Fruit fly (Drosophila melanogaster) whole organism, wandering third instar larva: ENCODE results near the gene SecCl.

Experiments used
- Abd-B ChIP-seq: fragments of >200 bp; optimal IDR thresholded peaks from 2 replicates; lab custom pipeline; 2017; ENCODE audit warnings: missing biosample characterization, missing genetic modification characterization
- CG32264 ChIP-seq: fragments of 200-800 bp; sonication (Bioruptor generic); optimal IDR thresholded peaks from 2 replicates; lab custom pipeline; 2016; ENCODE audit warnings: missing biosample characterization, missing genetic modification characterization
- CG9705 ChIP-seq: fragments of 200-800 bp; sonication (Bioruptor generic); optimal IDR thresholded peaks from 2 replicates; lab custom pipeline; 2018; ENCODE audit warnings: missing biosample characterization, mild to moderate bottlenecking, missing genetic modification characterization
- CrebA ChIP-seq: fragments of 200-800 bp; sonication (Bioruptor generic); optimal IDR thresholded peaks from 2 replicates; lab custom pipeline; 2016; ENCODE audit warnings: missing biosample characterization, mild to moderate bottlenecking, missing genetic modification characterization, borderline replicate concordance
- Dfd ChIP-seq: fragments of >200 bp; optimal IDR thresholded peaks from 2 replicates; lab custom pipeline; 2017; ENCODE audit warnings: missing biosample characterization, missing genetic modification characterization
- Dif ChIP-seq: fragments of 200-275, 200-300 bp; sonication (Bioruptor generic); optimal IDR thresholded peaks from 2 replicates; lab custom pipeline; 2018; ENCODE audit warnings: missing biosample characterization, missing genetic modification characterization; ENCODE audit not compliant: partially characterized antibody
- GATAd ChIP-seq: sonication (Bioruptor generic); optimal IDR thresholded peaks from 2 replicates; lab custom pipeline; 2016; ENCODE audit warnings: missing biosample characterization, missing genetic modification characterization
- HLH106 ChIP-seq: fragments of 200-800 bp; optimal IDR thresholded peaks from 3 replicates; lab custom pipeline; 2019; ENCODE audit warnings: missing biosample characterization, mild to moderate bottlenecking, missing genetic modification characterization, moderate library complexity
- Hnf4 ChIP-seq: fragments of 200-800 bp; sonication (Bioruptor generic); optimal IDR thresholded peaks from 2 replicates; lab custom pipeline; 2016; ENCODE audit warnings: missing biosample characterization, mild to moderate bottlenecking, missing genetic modification characterization
- Hr78 ChIP-seq: fragments of >200 bp; optimal IDR thresholded peaks from 2 replicates; lab custom pipeline; 2017; ENCODE audit warnings: missing biosample characterization, missing genetic modification characterization
- Hr83 ChIP-seq: fragments of 200-300 bp; sonication (Bioruptor generic); optimal IDR thresholded peaks from 2 replicates; lab custom pipeline; 2016; ENCODE audit warnings: missing biosample characterization, mild to moderate bottlenecking, missing genetic modification characterization, moderate library complexity; ENCODE audit not compliant: poor library complexity, severe bottlenecking
- Jra ChIP-seq: sonication (Bioruptor generic); optimal IDR thresholded peaks from 2 replicates; lab custom pipeline; 2016; ENCODE audit warnings: missing biosample characterization, missing genetic modification characterization
- Mio ChIP-seq: sonication (Bioruptor generic); optimal IDR thresholded peaks from 2 replicates; lab custom pipeline; 2016; ENCODE audit warnings: missing biosample characterization, missing genetic modification characterization
- Myc ChIP-seq: fragments of >200 bp; optimal IDR thresholded peaks from 2 replicates; lab custom pipeline; 2017
- N ChIP-seq: fragments of >200 bp; optimal IDR thresholded peaks from 2 replicates; lab custom pipeline; 2018; ENCODE audit warnings: missing biosample characterization, missing external identifiers, missing genetic modification characterization
- OdsH ChIP-seq: fragments of 200-800 bp; sonication (Bioruptor generic); optimal IDR thresholded peaks from 2 replicates; lab custom pipeline; 2016; ENCODE audit warnings: missing biosample characterization, mild to moderate bottlenecking, missing genetic modification characterization
- Rel ChIP-seq, 2 experiments: fragments of 200-800 bp; sonication (Bioruptor generic) in 1 of 2; optimal IDR thresholded peaks; 2 replicates in 1 of 2; 3 replicates in 1 of 2; lab custom pipeline; 2016 to 2019; ENCODE audit warnings: mild to moderate bottlenecking in 2 of 2, missing biosample characterization in 2 of 2, missing genetic modification characterization in 2 of 2, moderate library complexity in 1 of 2
- Sp1 ChIP-seq: fragments of 200-800 bp; sonication (Bioruptor generic); optimal IDR thresholded peaks from 3 replicates; lab custom pipeline; 2019; ENCODE audit warnings: missing biosample characterization, mild to moderate bottlenecking, missing genetic modification characterization, moderate library complexity
- Vsx2 ChIP-seq: fragments of 200-300, 225-300 bp; sonication (Bioruptor generic); optimal IDR thresholded peaks from 2 replicates; lab custom pipeline; 2018; ENCODE audit warnings: missing biosample characterization, missing genetic modification characterization; ENCODE audit not compliant: partially characterized antibody
- br ChIP-seq: fragments of 200-800 bp; sonication (Bioruptor generic); optimal IDR thresholded peaks from 2 replicates; lab custom pipeline; 2016; ENCODE audit warnings: missing biosample characterization, missing genetic modification characterization
- brk ChIP-seq: fragments of 200-800 bp; sonication (Bioruptor generic); optimal IDR thresholded peaks from 2 replicates; lab custom pipeline; 2016; ENCODE audit warnings: missing biosample characterization, mild to moderate bottlenecking, missing genetic modification characterization
- dl ChIP-seq, 2 experiments: fragments of 175-275, 200-275 bp in 1 of 2; fragments of 200-275 bp in 1 of 2; sonication (Bioruptor generic); optimal IDR thresholded peaks; lab custom pipeline; 2018; ENCODE audit warnings: mild to moderate bottlenecking in 2 of 2, missing biosample characterization in 2 of 2, missing genetic modification characterization in 2 of 2, moderate library complexity in 2 of 2; ENCODE audit not compliant: partially characterized antibody in 2 of 2, insufficient read depth in 1 of 2
- dmrt93B ChIP-seq: fragments of 200-800 bp; sonication (Bioruptor generic); optimal IDR thresholded peaks from 2 replicates; lab custom pipeline; 2018; ENCODE audit warnings: missing biosample characterization, mild to moderate bottlenecking, missing genetic modification characterization
- dsf ChIP-seq: sonication (Bioruptor generic); optimal IDR thresholded peaks from 2 replicates; lab custom pipeline; 2016; ENCODE audit warnings: missing biosample characterization, missing genetic modification characterization, borderline replicate concordance
- ey ChIP-seq: fragments of 200-800 bp; sonication (Bioruptor generic); optimal IDR thresholded peaks from 2 replicates; lab custom pipeline; 2016; ENCODE audit warnings: missing biosample characterization, missing genetic modification characterization
- foxo ChIP-seq, 2 experiments: fragments of 200-800 bp; sonication (Bioruptor generic); optimal IDR thresholded peaks; 2 replicates in 1 of 2; 3 replicates in 1 of 2; lab custom pipeline; 2016 to 2017; ENCODE audit warnings: missing biosample characterization in 2 of 2, missing genetic modification characterization in 2 of 2
- fru ChIP-seq: fragments of 200-800 bp; sonication (Bioruptor generic); optimal IDR thresholded peaks from 3 replicates; lab custom pipeline; 2016; ENCODE audit warnings: missing biosample characterization, mild to moderate bottlenecking, missing genetic modification characterization
- h ChIP-seq: fragments of 200-800 bp; sonication (Bioruptor generic); optimal IDR thresholded peaks from 3 replicates; lab custom pipeline; 2016; ENCODE audit warnings: missing biosample characterization, mild to moderate bottlenecking, missing genetic modification characterization
- jim ChIP-seq: fragments of 175-275, 200-325 bp; sonication (Bioruptor generic); optimal IDR thresholded peaks from 2 replicates; lab custom pipeline; 2016; ENCODE audit warnings: missing biosample characterization, mild to moderate bottlenecking, missing genetic modification characterization
- lola ChIP-seq: fragments of >200 bp; optimal IDR thresholded peaks from 2 replicates; lab custom pipeline; 2017; ENCODE audit warnings: missing biosample characterization, missing genetic modification characterization
- pan ChIP-seq: fragments of >200 bp; optimal IDR thresholded peaks from 2 replicates; lab custom pipeline; 2017
- psq ChIP-seq: fragments of 200-800 bp; sonication (Bioruptor generic); optimal IDR thresholded peaks from 3 replicates; lab custom pipeline; 2017; ENCODE audit warnings: missing biosample characterization, mild to moderate bottlenecking, missing genetic modification characterization, moderate library complexity
- rgr ChIP-seq: fragments of 200-800 bp; sonication (Bioruptor generic); optimal IDR thresholded peaks from 3 replicates; lab custom pipeline; 2016; ENCODE audit warnings: missing biosample characterization, mild to moderate bottlenecking, missing genetic modification characterization
- sage ChIP-seq: fragments of 200-800 bp; sonication (Bioruptor generic); optimal IDR thresholded peaks from 2 replicates; lab custom pipeline; 2016; ENCODE audit warnings: missing biosample characterization, mild to moderate bottlenecking, missing genetic modification characterization
- sv ChIP-seq: fragments of 200-800 bp; sonication (Bioruptor generic); optimal IDR thresholded peaks from 3 replicates; lab custom pipeline; 2016; ENCODE audit warnings: missing biosample characterization, missing genetic modification characterization
- tai ChIP-seq: sonication (Bioruptor generic); optimal IDR thresholded peaks from 2 replicates; lab custom pipeline; 2016; ENCODE audit warnings: missing biosample characterization, missing genetic modification characterization
- usp ChIP-seq: fragments of >200 bp; optimal IDR thresholded peaks from 2 replicates; lab custom pipeline; 2017; ENCODE audit warnings: missing biosample characterization, missing genetic modification characterization
- woc ChIP-seq: sonication (Bioruptor generic); optimal IDR thresholded peaks from 2 replicates; lab custom pipeline; 2016; ENCODE audit warnings: missing biosample characterization, mild to moderate bottlenecking, missing genetic modification characterization

SecCl gene

DNA sequence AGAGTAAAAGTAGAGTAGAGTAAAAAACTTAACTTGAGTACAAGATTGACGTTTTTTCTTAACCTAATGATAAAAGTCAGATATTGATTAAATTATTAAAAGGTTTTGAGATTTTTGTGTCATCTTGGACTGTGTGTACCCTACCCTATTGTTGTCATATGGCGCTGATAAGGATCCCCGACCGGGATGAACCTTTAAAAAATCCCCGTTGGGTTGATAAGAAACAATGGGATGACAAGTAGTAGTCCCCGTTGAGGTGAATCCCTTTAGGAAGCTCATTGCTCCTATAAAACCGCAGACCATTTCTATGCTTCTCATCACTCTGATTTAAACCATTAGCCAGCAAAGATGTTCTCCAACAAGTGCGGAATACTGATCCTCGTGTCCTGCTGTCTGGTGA, 24.6 kb downstream of the SecCl start, which contains the start of gene edin:
TSS of gene edin (plus strand) at position 340 of the 400 bp plus-strand sequence.
- TF ChIP-seq Rel (GFP tag; optimal IDR thresholded peaks at IDR 0.05; lab: Kevin White, UChicago), result no peak
- TF ChIP-seq Rel (tag; optimal IDR thresholded peaks at IDR 0.05; lab: Kevin White, UChicago), result peak; percentile 99
- TF ChIP-seq tai (GFP tag; lab: Kevin White, UChicago), result no peak

DNA sequence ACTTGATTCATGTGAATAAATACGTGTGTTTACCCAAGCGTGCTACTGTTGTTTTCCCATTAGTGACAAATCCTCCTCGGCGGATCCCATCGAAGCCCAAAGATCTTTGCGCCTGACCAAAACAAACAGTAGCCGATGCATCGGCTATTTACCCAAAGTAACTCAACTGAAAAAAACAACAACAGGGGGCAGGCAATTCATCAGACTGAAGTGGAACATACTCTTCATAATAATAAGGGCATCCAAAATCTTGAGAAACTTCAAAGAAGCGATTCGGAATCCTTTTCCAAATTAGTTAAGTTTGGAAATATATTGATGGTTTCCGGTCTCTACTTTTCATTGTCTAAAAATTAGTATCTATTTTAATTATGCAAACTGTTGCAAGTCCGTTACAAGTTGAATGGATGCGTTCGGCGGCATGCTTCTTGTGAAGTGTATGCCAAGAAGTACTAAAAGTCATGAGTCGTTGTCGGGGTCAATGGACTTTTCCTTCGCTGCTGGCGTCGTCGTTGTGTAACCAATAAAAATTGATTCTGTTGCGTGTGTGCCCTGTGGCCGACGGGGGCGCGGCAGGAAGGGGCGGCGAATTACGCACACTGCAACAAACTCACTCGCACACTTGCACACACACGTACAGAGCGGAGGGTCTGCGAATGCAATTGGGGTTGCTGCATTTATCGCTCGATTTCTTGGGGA, 25.5 kb downstream of the SecCl start:
- TF ChIP-seq Jra (GFP tag; lab: Kevin White, UChicago), result no peak
- TF ChIP-seq rgr, result peak; percentile 62
- TF ChIP-seq sv (GFP tag; lab: Kevin White, UChicago), result peak; percentile 3
- TF ChIP-seq Rel (GFP tag; optimal IDR thresholded peaks at IDR 0.05; lab: Kevin White, UChicago), result no peak
- TF ChIP-seq Rel (tag; optimal IDR thresholded peaks at IDR 0.05; lab: Kevin White, UChicago), result peak; percentile 75
- TF ChIP-seq Vsx2, result no peak
- TF ChIP-seq woc (GFP tag; lab: Kevin White, UChicago), result peak; percentile 70
- no peak for TF ChIP-seq Hr83 (GFP tag; lab: Kevin White, UChicago)
- no peak for TF ChIP-seq sage (GFP tag; lab: Kevin White, UChicago)
- TF ChIP-seq ey, result peak; percentile 73
- TF ChIP-seq CG9705 (GFP tag; lab: Kevin White, UChicago), result no peak
- TF ChIP-seq CrebA (GFP tag; lab: Kevin White, UChicago), result no peak
- peak; percentile 1 for TF ChIP-seq Hnf4 (GFP tag; lab: Kevin White, UChicago)
- no peak for TF ChIP-seq dsf (GFP tag; lab: Kevin White, UChicago)
- TF ChIP-seq lola (GFP tag; lab: Kevin White, UChicago), result no peak
- no peak for TF ChIP-seq usp
- no peak for TF ChIP-seq Hr78 (GFP tag; lab: Kevin White, UChicago)
- TF ChIP-seq dl (GFP tag; optimal IDR thresholded peaks at IDR 0.05; lab: Kevin White, UChicago; ENCODE audit: insufficient read depth in 1 of 2, partially characterized antibody in 2 of 2), result no peak
- TF ChIP-seq GATAd (GFP tag; lab: Kevin White, UChicago), result no peak
- no peak for TF ChIP-seq Myc (lab: Kevin White, UChicago)
- peak; percentile 50 for TF ChIP-seq tai (GFP tag; lab: Kevin White, UChicago)
- TF ChIP-seq Abd-B (GFP tag; lab: Kevin White, UChicago), result no peak
- no peak for TF ChIP-seq jim (GFP tag; lab: Kevin White, UChicago)
- TF ChIP-seq h (GFP tag; lab: Kevin White, UChicago), result peak; percentile 59
- TF ChIP-seq Dif, result no peak
- no peak for TF ChIP-seq pan (lab: Kevin White, UChicago)
- peak in 1 of 2 experiments; percentile 62 for TF ChIP-seq foxo (GFP tag; optimal IDR thresholded peaks at IDR 0.05; lab: Kevin White, UChicago)
- TF ChIP-seq HLH106, result peak; percentile 56
- TF ChIP-seq N (GFP tag; lab: Kevin White, UChicago), result no peak
- TF ChIP-seq psq (GFP tag; lab: Kevin White, UChicago), result peak; percentile 53
- TF ChIP-seq CG32264 (GFP tag; lab: Kevin White, UChicago), result no peak
- TF ChIP-seq brk (GFP tag; lab: Kevin White, UChicago), result peak; percentile 14
- peak; percentile 55 for TF ChIP-seq OdsH (GFP tag; lab: Kevin White, UChicago)
- peak; percentile 32 for TF ChIP-seq dmrt93B (GFP tag; lab: Kevin White, UChicago)
- no peak for TF ChIP-seq Dfd
- TF ChIP-seq fru, result peak; percentile 70
- peak; percentile 74 for TF ChIP-seq br (GFP tag; lab: Kevin White, UChicago)
- TF ChIP-seq Sp1, result peak; percentile 52
- TF ChIP-seq Mio (GFP tag; lab: Kevin White, UChicago), result no peak
